Worm (Caenorhabditis elegans) whole organism, late embryonic: Measurements from ENCODE around the gene kcc-2.

Source experiments
- C38D4.7 ChIP-seq: fragments of 200-800 bp; sonication (Bioruptor generic); optimal IDR thresholded peaks from 2 replicates; lab custom pipeline; 2018; ENCODE audit warnings: mild to moderate bottlenecking, missing genetic modification characterization, moderate library complexity, missing compliant biosample characterization
- K02D7.2 ChIP-seq: sonication (generic microtip); optimal IDR thresholded peaks from 2 replicates; lab custom pipeline; 2017; ENCODE audit warnings: mild to moderate bottlenecking, missing genetic modification characterization, missing compliant biosample characterization
- Y22D7AL.16 ChIP-seq: sonication (generic microtip); optimal IDR thresholded peaks from 2 replicates; lab custom pipeline; 2016; ENCODE audit warnings: missing genetic modification characterization, missing compliant biosample characterization
- ama-1 ChIP-seq: fragments of 150-350 bp; optimal IDR thresholded peaks from 2 replicates; lab custom pipeline; 2014
- ceh-18 ChIP-seq: sonication (generic microtip); optimal IDR thresholded peaks from 2 replicates; lab custom pipeline; 2016; ENCODE audit warnings: missing genetic modification characterization, missing compliant biosample characterization
- ceh-19 ChIP-seq: fragments of 200-800 bp; sonication (Bioruptor generic); optimal IDR thresholded peaks from 2 replicates; lab custom pipeline; 2018; ENCODE audit warnings: mild to moderate bottlenecking, missing genetic modification characterization, missing compliant biosample characterization
- ceh-22 ChIP-seq: sonication (generic microtip); optimal IDR thresholded peaks from 2 replicates; lab custom pipeline; 2017; ENCODE audit warnings: missing biosample characterization, missing genetic modification characterization
- ceh-30 ChIP-seq: fragments of 150-350 bp; optimal IDR thresholded peaks from 2 replicates; lab custom pipeline; 2014; ENCODE audit warnings: missing biosample characterization, missing genetic modification characterization
- ceh-31 ChIP-seq: sonication (generic microtip); optimal IDR thresholded peaks from 2 replicates; lab custom pipeline; 2016; ENCODE audit warnings: missing genetic modification characterization, missing compliant biosample characterization
- ceh-34 ChIP-seq: sonication (generic microtip); optimal IDR thresholded peaks from 2 replicates; lab custom pipeline; 2016; ENCODE audit warnings: mild to moderate bottlenecking, missing genetic modification characterization, missing compliant biosample characterization
- ceh-45 ChIP-seq: fragments of 200-800 bp; sonication (Bioruptor generic); IDR thresholded peaks from 2 replicates; pipeline ENCODE4 v1.3.6; 2022; ENCODE audit warnings: missing genetic modification reagents, missing genetic modification characterization, missing compliant biosample characterization
- ceh-48 ChIP-seq: sonication (generic microtip); optimal IDR thresholded peaks from 2 replicates; lab custom pipeline; 2016; ENCODE audit warnings: missing genetic modification characterization, inconsistent platforms, missing compliant biosample characterization
- dmd-4 ChIP-seq: sonication (generic microtip); optimal IDR thresholded peaks from 2 replicates; lab custom pipeline; 2016; ENCODE audit warnings: borderline replicate concordance, missing genetic modification characterization, missing compliant biosample characterization
- elt-2 ChIP-seq: sonication (generic microtip); optimal IDR thresholded peaks from 2 replicates; lab custom pipeline; 2016; ENCODE audit warnings: missing genetic modification reagents, missing genetic modification characterization, missing compliant biosample characterization
- elt-4 ChIP-seq: sonication (generic microtip); optimal IDR thresholded peaks from 2 replicates; lab custom pipeline; 2016; ENCODE audit warnings: missing genetic modification characterization, missing compliant biosample characterization
- eyg-1 ChIP-seq: sonication (generic microtip); optimal IDR thresholded peaks from 2 replicates; lab custom pipeline; 2016; ENCODE audit warnings: missing genotype, missing genetic modification characterization, missing compliant biosample characterization
- fkh-6 ChIP-seq: sonication (generic microtip); optimal IDR thresholded peaks from 2 replicates; lab custom pipeline; 2016; ENCODE audit warnings: missing genetic modification characterization, missing compliant biosample characterization
- gmeb-2 ChIP-seq: sonication (generic microtip); optimal IDR thresholded peaks from 2 replicates; lab custom pipeline; 2016; ENCODE audit warnings: missing genetic modification characterization, inconsistent platforms, missing compliant biosample characterization
- hlh-30 ChIP-seq: sonication (generic microtip); optimal IDR thresholded peaks from 2 replicates; lab custom pipeline; 2017; ENCODE audit warnings: antibody characterized with exemption, missing genetic modification characterization, missing compliant biosample characterization; ENCODE audit not compliant: insufficient read depth
- hlh-6 ChIP-seq: sonication (generic microtip); optimal IDR thresholded peaks from 2 replicates; lab custom pipeline; 2016; ENCODE audit warnings: missing genotype, missing genetic modification characterization, missing compliant biosample characterization
- lin-11 ChIP-seq: fragments of 200-800 bp; sonication (Bioruptor generic); optimal IDR thresholded peaks from 2 replicates; lab custom pipeline; 2018; ENCODE audit warnings: mild to moderate bottlenecking, missing genetic modification characterization, missing compliant biosample characterization
- madf-2 ChIP-seq: sonication (generic microtip); optimal IDR thresholded peaks from 2 replicates; lab custom pipeline; 2017; ENCODE audit warnings: missing genetic modification characterization, missing compliant biosample characterization
- mec-3 ChIP-seq: sonication (generic microtip); optimal IDR thresholded peaks from 2 replicates; lab custom pipeline; 2016; ENCODE audit warnings: borderline replicate concordance, missing genetic modification characterization, missing compliant biosample characterization
- nhr-232 ChIP-seq: sonication (generic microtip); optimal IDR thresholded peaks from 2 replicates; lab custom pipeline; 2016; ENCODE audit warnings: missing genetic modification characterization, missing compliant biosample characterization
- npax-4 ChIP-seq: sonication (generic microtip); optimal IDR thresholded peaks from 2 replicates; lab custom pipeline; 2016; ENCODE audit warnings: missing genetic modification characterization, missing compliant biosample characterization
- odd-2 ChIP-seq: sonication (generic microtip); optimal IDR thresholded peaks from 2 replicates; lab custom pipeline; 2017; ENCODE audit warnings: antibody characterized with exemption, mild to moderate bottlenecking, missing genetic modification characterization, missing compliant biosample characterization
- pag-3 ChIP-seq: sonication (generic microtip); optimal IDR thresholded peaks from 2 replicates; lab custom pipeline; 2016; ENCODE audit warnings: missing compliant biosample characterization, missing genetic modification characterization, borderline replicate concordance
- pat-9 ChIP-seq: fragments of 200-800 bp; sonication (Bioruptor generic); optimal IDR thresholded peaks from 2 replicates; lab custom pipeline; 2018; ENCODE audit warnings: mild to moderate bottlenecking, missing genetic modification characterization, moderate library complexity, missing compliant biosample characterization
- pha-2 ChIP-seq: sonication (generic microtip); optimal IDR thresholded peaks from 2 replicates; lab custom pipeline; 2017; ENCODE audit warnings: mild to moderate bottlenecking, missing genetic modification characterization, missing compliant biosample characterization
- pha-4 ChIP-seq: fragments of 150-350 bp; optimal IDR thresholded peaks from 2 replicates; lab custom pipeline; 2018; ENCODE audit warnings: missing biosample characterization, missing genetic modification reagents, missing genetic modification characterization
- pqm-1 ChIP-seq: sonication (generic microtip); optimal IDR thresholded peaks from 2 replicates; lab custom pipeline; 2016; ENCODE audit warnings: missing genetic modification characterization, missing compliant biosample characterization
- pros-1 ChIP-seq: fragments of 150-350 bp; optimal IDR thresholded peaks from 2 replicates; lab custom pipeline; 2014; ENCODE audit warnings: missing biosample characterization, missing genetic modification reagents, missing genetic modification characterization
- rnt-1 ChIP-seq: sonication (generic microtip); optimal IDR thresholded peaks from 2 replicates; lab custom pipeline; 2016; ENCODE audit warnings: missing genetic modification characterization, missing compliant biosample characterization
- sdc-2 ChIP-seq: sonication (generic microtip); optimal IDR thresholded peaks from 2 replicates; lab custom pipeline; 2016; ENCODE audit warnings: missing genotype, missing genetic modification characterization, missing compliant biosample characterization
- sox-2 ChIP-seq: fragments of 200-800 bp; sonication (Bioruptor generic); IDR thresholded peaks from 2 replicates; pipeline ENCODE4 v1.3.6; 2022; ENCODE audit warnings: missing genetic modification reagents, missing genetic modification characterization, missing compliant biosample characterization
- tbx-2 ChIP-seq: sonication (generic microtip); optimal IDR thresholded peaks from 2 replicates; lab custom pipeline; 2016; ENCODE audit warnings: missing genetic modification characterization, missing compliant biosample characterization
- unc-3 ChIP-seq, 2 experiments: fragments of 200-800 bp in 1 of 2; sonication (Bioruptor generic) in 1 of 2; sonication (generic microtip) in 1 of 2; conservative IDR thresholded peaks in 1 of 2; optimal IDR thresholded peaks in 1 of 2; 2 replicates each; pipeline versions ENCODE4 v1.3.6 to Lab custom; 2016 to 2022; ENCODE audit warnings: missing compliant biosample characterization in 2 of 2, missing genetic modification characterization in 2 of 2, missing genetic modification reagents in 1 of 2
- unc-42 ChIP-seq: sonication (generic microtip); optimal IDR thresholded peaks from 2 replicates; lab custom pipeline; 2016; ENCODE audit warnings: missing genotype, missing genetic modification characterization, missing compliant biosample characterization
- unc-55 ChIP-seq: sonication (generic microtip); optimal IDR thresholded peaks from 2 replicates; lab custom pipeline; 2017; ENCODE audit warnings: missing biosample characterization, missing genetic modification reagents, missing genetic modification characterization
- ztf-16 ChIP-seq: sonication (generic microtip); optimal IDR thresholded peaks from 2 replicates; lab custom pipeline; 2017; ENCODE audit warnings: missing genetic modification characterization, missing compliant biosample characterization

kcc-2 gene

DNA sequence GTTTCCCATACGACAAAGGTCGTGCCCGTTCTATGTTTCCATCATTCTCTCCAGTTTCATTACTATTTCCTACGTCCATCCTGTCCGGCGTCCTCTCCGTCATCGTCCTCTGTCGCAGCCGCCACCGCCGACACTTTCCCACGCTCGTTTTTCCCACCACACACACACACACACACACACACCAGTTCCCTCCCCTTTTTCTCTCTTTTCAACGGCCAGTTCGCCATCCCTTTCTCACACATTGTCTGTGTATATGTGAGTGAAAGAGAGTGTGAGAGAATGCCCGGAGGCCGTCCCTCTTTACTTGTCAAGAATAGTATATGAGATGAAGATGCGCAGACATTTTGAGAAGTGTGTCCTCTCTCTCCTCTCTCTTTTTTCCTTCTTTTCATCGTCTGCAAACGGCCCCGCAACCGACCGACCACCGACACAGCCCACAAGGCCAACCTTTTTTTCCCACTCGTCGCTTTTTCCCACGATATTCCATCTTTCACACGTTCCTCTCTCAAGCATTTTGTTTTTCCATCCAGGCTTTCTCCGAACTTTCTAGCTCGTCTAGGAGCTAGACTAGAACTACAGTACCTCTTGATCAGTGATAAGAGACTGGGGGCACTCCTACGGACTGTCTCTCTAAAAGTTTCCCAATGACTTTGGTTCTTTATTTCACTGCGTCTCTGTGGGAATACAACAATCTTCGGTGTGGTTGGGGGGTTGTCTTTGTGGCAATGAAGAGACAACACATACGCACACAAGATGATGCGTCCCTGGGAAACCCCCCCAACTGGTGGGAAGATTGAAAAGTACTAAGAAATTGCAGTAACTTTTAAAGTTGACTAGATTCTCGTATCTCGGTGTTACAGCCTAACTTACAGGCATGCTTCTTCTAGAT lies 56.5 kb downstream of the kcc-2 start (continued):
- TF ChIP-seq ceh-30 (tag; lab: Kevin White, UChicago) = no peak
- peak; percentile 57 for TF ChIP-seq sox-2 (GFP tag; lab: Robert Waterston, UW)
- TF ChIP-seq ceh-34 (tag; lab: Kevin White, UChicago) = peak; percentile 85
- TF ChIP-seq ceh-18 (tag; lab: Kevin White, UChicago) = peak; percentile 80
- no peak for TF ChIP-seq ztf-16 (tag; lab: Kevin White, UChicago)
- TF ChIP-seq lin-11 = no peak
- peak; percentile 78 for TF ChIP-seq tbx-2
- TF ChIP-seq unc-3 (GFP tag; conservative IDR thresholded peaks at IDR 0.05; lab: Robert Waterston, UW) = no peak
- TF ChIP-seq unc-3 (tag; optimal IDR thresholded peaks at IDR 0.05; lab: Kevin White, UChicago) = no peak
- peak; percentile 22 for TF ChIP-seq ceh-22 (tag; lab: Kevin White, UChicago)
- TF ChIP-seq Y22D7AL.16 (tag; lab: Kevin White, UChicago) = no peak
- no peak for TF ChIP-seq unc-55
- TF ChIP-seq C38D4.7 (GFP tag; lab: Kevin White, UChicago) = no peak
- peak; percentile 1 for TF ChIP-seq dmd-4 (tag; lab: Kevin White, UChicago)
- TF ChIP-seq ceh-19 (GFP tag; lab: Kevin White, UChicago) = peak; percentile 55
- TF ChIP-seq eyg-1 = peak; percentile 3
- no peak for TF ChIP-seq npax-4 (tag; lab: Kevin White, UChicago)
- peak; percentile 72 for TF ChIP-seq rnt-1 (tag; lab: Kevin White, UChicago)
- no peak for TF ChIP-seq K02D7.2 (tag; lab: Kevin White, UChicago)
- no peak for TF ChIP-seq hlh-30
- no peak for TF ChIP-seq hlh-6 (tag; lab: Kevin White, UChicago)
- TF ChIP-seq pha-2 (tag; lab: Kevin White, UChicago) = no peak
- TF ChIP-seq mec-3 (tag; lab: Kevin White, UChicago) = no peak
- no peak for TF ChIP-seq pag-3 (tag; lab: Kevin White, UChicago)
- no peak for TF ChIP-seq gmeb-2 (tag; lab: Kevin White, UChicago)
- no peak for TF ChIP-seq elt-4 (tag; lab: Kevin White, UChicago)
- peak; percentile 84 for TF ChIP-seq ceh-31 (tag; lab: Kevin White, UChicago)
- TF ChIP-seq pat-9 (tag; lab: Kevin White, UChicago) = peak; percentile 26
- TF ChIP-seq odd-2 (tag; lab: Kevin White, UChicago) = no peak
- no peak for TF ChIP-seq madf-2 (tag; lab: Kevin White, UChicago)
- TF ChIP-seq pqm-1 = no peak
- no peak for TF ChIP-seq nhr-232 (tag; lab: Kevin White, UChicago)
- peak; percentile 45 for TF ChIP-seq pros-1
- no peak for TF ChIP-seq ceh-48
- no peak for TF ChIP-seq pha-4 (tag; lab: Kevin White, UChicago)
- TF ChIP-seq sdc-2 (tag; lab: Kevin White, UChicago) = peak; percentile 56
- no peak for TF ChIP-seq ceh-45 (GFP tag; lab: Robert Waterston, UW)
- peak; percentile 41 for TF ChIP-seq unc-42 (tag; lab: Kevin White, UChicago)
- no peak for TF ChIP-seq fkh-6 (tag; lab: Kevin White, UChicago)

ce11 chrIV:6099770-6100169 lies 59.0 kb downstream of the kcc-2 start:
- no peak for TF ChIP-seq ama-1 (lab: Kevin White, UChicago)
- peak; percentile 55 for TF ChIP-seq elt-2 (tag; lab: Kevin White, UChicago)
